Worm (Caenorhabditis elegans): ENCODE results near the gene sru-29.

Gene sru-29

ce11 chrV:9813527-9813926, 2.3 kb downstream of the sru-29 start, which contains the start of gene sru-30:
sru-30 (plus strand) TSS chrV:9813827.
- no peak for TF ChIP-seq nfyb-1 (GFP tag; IDR thresholded peaks at IDR 0.05)
- TF ChIP-seq hlh-26 (GFP tag; conservative IDR thresholded peaks at IDR 0.05) = no peak
- TF ChIP-seq hsf-1 (GFP tag; IDR thresholded peaks at IDR 0.05) = no peak
- TF ChIP-seq B0035.1 (tag; optimal IDR thresholded peaks at IDR 0.05) = no peak
- TF ChIP-seq ccch-3 (GFP tag; optimal IDR thresholded peaks at IDR 0.05) = no peak
- no peak for TF ChIP-seq lin-40 (tag; optimal IDR thresholded peaks at IDR 0.05)
- TF ChIP-seq bed-2 (GFP tag; IDR thresholded peaks at IDR 0.05) = no peak
- TF ChIP-seq T26A5.8 (tag; optimal IDR thresholded peaks at IDR 0.05) = no peak
- TF ChIP-seq sea-2 (GFP tag; IDR thresholded peaks at IDR 0.05) = no peak
- TF ChIP-seq Y56A3A.18 (GFP tag; IDR thresholded peaks at IDR 0.05) = no peak
- TF ChIP-seq F33H1.4 (GFP tag; IDR thresholded peaks at IDR 0.05) = no peak

- TF ChIP-seq aptf-2 (GFP tag; conservative IDR thresholded peaks at IDR 0.05) (no peak), ztf-18 (tag; optimal IDR thresholded peaks at IDR 0.05) (no peak), ets-4 (GFP tag; optimal IDR thresholded peaks at IDR 0.05) (no peak), nfya-1 (tag; optimal IDR thresholded peaks at IDR 0.05; ENCODE audit: borderline replicate concordance, insufficient read depth) (no peak), Y56A3A.18 (GFP tag; IDR thresholded peaks at IDR 0.05) (no peak), B0261.1 (tag; optimal IDR thresholded peaks at IDR 0.05) (no peak), pha-4 (tag; optimal IDR thresholded peaks at IDR 0.05) (no peak), nfya-2 (GFP tag; IDR thresholded peaks at IDR 0.05) (no peak), mcd-1 (GFP tag; IDR thresholded peaks at IDR 0.05) (no peak), ccch-3 (GFP tag; optimal IDR thresholded peaks at IDR 0.05) (no peak), fkh-3 (tag; optimal IDR thresholded peaks at IDR 0.05) (no peak), B0019.2 (GFP tag; conservative IDR thresholded peaks at IDR 0.05) (no peak), F39B2.1 (GFP tag; IDR thresholded peaks at IDR 0.05) (no peak), snpc-1.1 (tag; optimal IDR thresholded peaks at IDR 0.05; ENCODE audit: insufficient read depth) (no peak)
These were observed 5.1 kb downstream of the sru-29 start, which contains the start of gene sru-31 for ce11 chrV:9816390-9816789. sru-31 (plus strand) TSS chrV:9816690.

ce11 chrV:9821724-9822123, 10.5 kb downstream of the sru-29 start, which contains the start of gene str-193:
str-193 (minus strand) TSS chrV:9821824.
- no peak for TF ChIP-seq ceh-40 (GFP tag; IDR thresholded peaks at IDR 0.05)
- no peak for TF ChIP-seq sdz-38 (tag; optimal IDR thresholded peaks at IDR 0.05)
- TF ChIP-seq ztf-22 (GFP tag; optimal IDR thresholded peaks at IDR 0.05) = no peak
- TF ChIP-seq snpc-1.3 (tag; optimal IDR thresholded peaks at IDR 0.05; ENCODE audit: insufficient read depth) = no peak
- no peak for TF ChIP-seq hmg-20 (GFP tag; IDR thresholded peaks at IDR 0.05)

- TF ChIP-seq nhr-120 (GFP tag; IDR thresholded peaks at IDR 0.05) (no peak), nhr-90 (tag; optimal IDR thresholded peaks at IDR 0.05) (no peak), F23B12.7 (tag; optimal IDR thresholded peaks at IDR 0.05; ENCODE audit: insufficient read depth) (no peak), snpc-4 (GFP tag; optimal IDR thresholded peaks at IDR 0.05) (no peak), snpc-4 (tag; optimal IDR thresholded peaks at IDR 0.05) (no peak), ztf-22 (GFP tag; optimal IDR thresholded peaks at IDR 0.05) (no peak), F55B11.4 (tag; optimal IDR thresholded peaks at IDR 0.05; ENCODE audit: borderline replicate concordance, insufficient read depth) (no peak), F57A8.1 (GFP tag; optimal IDR thresholded peaks at IDR 0.05) (no peak), dpl-1 (GFP tag; optimal IDR thresholded peaks at IDR 0.05) (no peak), repo-1 (tag; optimal IDR thresholded peaks at IDR 0.05) (no peak), hrde-1 (tag; optimal IDR thresholded peaks at IDR 0.05; ENCODE audit: borderline replicate concordance) (no peak), pbrm-1 (GFP tag; IDR thresholded peaks at IDR 0.05) (no peak), madf-8 (GFP tag; conservative IDR thresholded peaks at IDR 0.05) (no peak), Y53F4B.3 (GFP tag; IDR thresholded peaks at IDR 0.05) (no peak), egl-44 (GFP tag; IDR thresholded peaks at IDR 0.05) (no peak), Y67H2A.10 (GFP tag; conservative IDR thresholded peaks at IDR 0.05) (no peak)
These were observed 12.9 kb downstream of the sru-29 start, which contains the start of gene str-2 for ce11 chrV:9824149-9824548. str-2 (minus strand) TSS chrV:9824249.

All from whole organism, young adult.